Worm (Caenorhabditis elegans) whole organism, mixed stage, embryonic: ENCODE data around the gene C09H10.4.

Experiments used
- bed-3 ChIP-seq: fragments of 200-800 bp; sonication (Bioruptor generic); optimal IDR thresholded peaks from 3 replicates; lab custom pipeline; 2018; ENCODE audit warnings: mild to moderate bottlenecking, missing genetic modification characterization, moderate library complexity, missing compliant biosample characterization
- ceh-43 ChIP-seq: fragments of 200-800 bp; sonication (Bioruptor generic); optimal IDR thresholded peaks from 2 replicates; lab custom pipeline; 2018; ENCODE audit warnings: mild to moderate bottlenecking, missing genetic modification characterization, moderate library complexity, missing compliant biosample characterization
- ces-1 ChIP-seq: fragments of 150-350 bp; optimal IDR thresholded peaks from 2 replicates; lab custom pipeline; 2014; ENCODE audit warnings: missing biosample characterization, missing genetic modification reagents, missing genetic modification characterization
- elt-3 ChIP-seq: fragments of 150-350 bp; optimal IDR thresholded peaks from 2 replicates; lab custom pipeline; 2014; ENCODE audit warnings: missing biosample characterization, missing genetic modification characterization
- flh-1 ChIP-seq: fragments of 200-800 bp; sonication (Bioruptor generic); optimal IDR thresholded peaks from 2 replicates; lab custom pipeline; 2018; ENCODE audit warnings: mild to moderate bottlenecking, missing genetic modification characterization, moderate library complexity, missing compliant biosample characterization
- hlh-1 ChIP-seq: fragments of 150-350 bp; optimal IDR thresholded peaks from 2 replicates; lab custom pipeline; 2014; ENCODE audit warnings: missing biosample characterization, missing genetic modification reagents, missing genetic modification characterization
- lin-32 ChIP-seq: fragments of 200-800 bp; sonication (Bioruptor generic); optimal IDR thresholded peaks from 2 replicates; lab custom pipeline; 2018; ENCODE audit warnings: mild to moderate bottlenecking, missing genetic modification characterization, missing compliant biosample characterization
- lsy-2 ChIP-seq: fragments of 150-350 bp; optimal IDR thresholded peaks from 2 replicates; lab custom pipeline; 2014; ENCODE audit warnings: missing biosample characterization, missing genetic modification characterization
- mab-5 ChIP-seq: fragments of 150-350 bp; optimal IDR thresholded peaks from 2 replicates; lab custom pipeline; 2014; ENCODE audit warnings: missing biosample characterization, missing genetic modification characterization
- mep-1 ChIP-seq: fragments of 150-350 bp; optimal IDR thresholded peaks from 2 replicates; lab custom pipeline; 2017; ENCODE audit warnings: missing biosample characterization, missing genetic modification reagents, missing genetic modification characterization, inconsistent platforms
- mls-2 ChIP-seq: sonication (generic microtip); optimal IDR thresholded peaks from 2 replicates; lab custom pipeline; 2016; ENCODE audit warnings: mild to moderate bottlenecking, missing genetic modification characterization, moderate library complexity, missing compliant biosample characterization
- nhr-2 ChIP-seq: fragments of 150-350 bp; optimal IDR thresholded peaks from 2 replicates; lab custom pipeline; 2014; ENCODE audit warnings: missing biosample characterization, missing genetic modification characterization
- nhr-28 ChIP-seq: fragments of 150-350 bp; optimal IDR thresholded peaks from 2 replicates; lab custom pipeline; 2014; ENCODE audit warnings: missing biosample characterization, missing genetic modification characterization
- pha-4 ChIP-seq: fragments of 150-350 bp; optimal IDR thresholded peaks from 2 replicates; lab custom pipeline; 2018; ENCODE audit warnings: missing biosample characterization, missing genetic modification reagents, missing genetic modification characterization
- unc-120 ChIP-seq: sonication (generic microtip); optimal IDR thresholded peaks from 2 replicates; lab custom pipeline; 2017; ENCODE audit warnings: missing genetic modification characterization, missing compliant biosample characterization; ENCODE audit not compliant: poor library complexity, severe bottlenecking
- unc-39 ChIP-seq: fragments of 150-350 bp; optimal IDR thresholded peaks from 2 replicates; lab custom pipeline; 2014; ENCODE audit warnings: missing biosample characterization, missing genetic modification characterization
- unc-62 ChIP-seq: fragments of 150-350 bp; optimal IDR thresholded peaks from 2 replicates; lab custom pipeline; 2014; ENCODE audit warnings: missing biosample characterization, missing genetic modification reagents, missing genetic modification characterization

The C09H10.4 gene

ce11 chrII:11135773-11136172 is 35.8 kb downstream of the C09H10.4 start:
- peak; percentile 78 for TF ChIP-seq unc-62
- no peak for TF ChIP-seq bed-3

ce11 chrII:11140140-11140539 is 40.2 kb downstream of the C09H10.4 start, which contains the start of gene F40F8.4:
Gene F40F8.4, minus strand, starts transcription at chrII:11140240.
- TF ChIP-seq unc-39 (tag; lab: Kevin White, UChicago) (no peak), nhr-28 (tag; lab: Kevin White, UChicago) (no peak), lsy-2 (tag; lab: Kevin White, UChicago) (no peak), lin-32 (no peak), hlh-1 (tag; lab: Kevin White, UChicago) (no peak), mep-1 (tag; lab: Kevin White, UChicago) (no peak), mab-5 (tag; lab: Kevin White, UChicago) (no peak), pha-4 (tag; lab: Kevin White, UChicago) (no peak), mls-2 (tag; lab: Kevin White, UChicago) (no peak), flh-1 (GFP tag; lab: Kevin White, UChicago) (no peak), bed-3 (no peak), unc-62 (no peak), unc-120 (tag; lab: Kevin White, UChicago) (no peak), nhr-2 (tag; lab: Kevin White, UChicago) (no peak), elt-3 (tag; lab: Kevin White, UChicago) (no peak)
- TF ChIP-seq, all 35 proteins: peak for 0

ce11 chrII:11142571-11142970 is 42.6 kb downstream of the C09H10.4 start, which contains the start of gene arrd-6:
Gene arrd-6, plus strand, starts transcription at chrII:11142739.
- no peak for TF ChIP-seq ceh-43 (GFP tag; lab: Kevin White, UChicago)
- TF ChIP-seq ces-1 = no peak
